Worm (Caenorhabditis elegans) whole organism, L4/young adult: Measurements from ENCODE around the gene M04C3.5.

Experiments
- W03F9.2 ChIP-seq: fragments of 150-350 bp; optimal IDR thresholded peaks from 2 replicates; lab custom pipeline; 2014; ENCODE audit warnings: missing biosample characterization, missing genetic modification characterization
- dao-5 ChIP-seq: sonication (generic microtip); optimal IDR thresholded peaks from 2 replicates; lab custom pipeline; 2016; ENCODE audit warnings: missing genotype, missing genetic modification characterization, moderate library complexity, missing compliant biosample characterization
- him-1 ChIP-seq: sonication (generic microtip); optimal IDR thresholded peaks from 2 replicates; lab custom pipeline; 2016; ENCODE audit warnings: missing genotype, missing genetic modification reagents, missing genetic modification characterization, missing compliant biosample characterization

ce11 chrV:19416475-19416874 lies 33.1 kb upstream of the M04C3.5 start, which contains the start of the genes C25F9.4 and C25F9.9:
- TF ChIP-seq him-1 (tag; lab: Kevin White, UChicago) = no peak
- no peak for TF ChIP-seq dao-5 (tag; lab: Kevin White, UChicago)
- no peak for TF ChIP-seq W03F9.2 (tag; lab: Kevin White, UChicago)
